Fruit fly (Drosophila melanogaster) whole organism, prepupa: ENCODE measurements around the gene CG15876.

ENCODE experiments used
- CG1621 ChIP-seq: fragments of 200-800 bp; sonication (Bioruptor generic); optimal IDR thresholded peaks from 3 replicates; lab custom pipeline; 2018; ENCODE audit warnings: missing biosample characterization, mild to moderate bottlenecking, missing genetic modification characterization
- CG32006 ChIP-seq: fragments of 200-800 bp; sonication (Bioruptor generic); optimal IDR thresholded peaks from 3 replicates; lab custom pipeline; 2017; ENCODE audit warnings: missing biosample characterization, mild to moderate bottlenecking, missing genetic modification characterization
- CG6163 ChIP-seq: fragments of 200-800 bp; sonication (Bioruptor generic); IDR thresholded peaks from 3 replicates; pipeline ENCODE4 v1.3.6; 2022; ENCODE audit warnings: missing biosample characterization, missing genetic modification characterization
- Eip93F ChIP-seq: fragments of 200-800 bp; sonication (Bioruptor generic); optimal IDR thresholded peaks from 2 replicates; lab custom pipeline; 2016; ENCODE audit warnings: missing biosample characterization, mild to moderate bottlenecking, missing genetic modification characterization
- Ets96B ChIP-seq: fragments of 200-800 bp; optimal IDR thresholded peaks from 2 replicates; lab custom pipeline; 2019; ENCODE audit warnings: missing biosample characterization, mild to moderate bottlenecking, missing genetic modification characterization, moderate library complexity
- Hr4 ChIP-seq: fragments of 200-800 bp; sonication (Bioruptor generic); optimal IDR thresholded peaks from 3 replicates; lab custom pipeline; 2016; ENCODE audit warnings: missing biosample characterization, missing genetic modification characterization
- cyc ChIP-seq: fragments of 200-800 bp; sonication (Bioruptor generic); optimal IDR thresholded peaks from 3 replicates; lab custom pipeline; 2016; ENCODE audit warnings: missing biosample characterization, missing genetic modification characterization
- fd59A ChIP-seq: fragments of 200-800 bp; sonication (Bioruptor generic); optimal IDR thresholded peaks from 2 replicates; lab custom pipeline; 2017; ENCODE audit warnings: missing biosample characterization, mild to moderate bottlenecking, missing genetic modification characterization, missing genetic modification reagents

Gene CG15876

DNA sequence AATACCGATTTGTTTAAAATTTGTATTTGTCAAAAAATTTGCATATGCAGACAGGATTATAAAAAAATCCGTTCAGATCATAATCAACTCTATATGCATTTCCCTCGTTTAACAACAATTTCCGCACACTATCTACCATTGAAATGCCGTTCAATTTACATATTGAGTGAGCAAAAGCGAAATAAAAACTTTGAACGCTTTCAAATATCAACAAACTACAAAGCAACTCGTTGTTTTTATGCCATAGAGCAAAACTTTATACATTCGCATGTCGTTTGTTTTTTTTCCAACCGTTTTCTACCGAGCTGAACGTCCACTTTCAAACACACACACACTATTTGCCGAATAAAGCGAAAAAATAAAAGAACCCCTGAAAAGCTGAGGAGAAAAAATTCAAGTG is 46.7 kb downstream of the CG15876 start, which contains the start of gene TTLL1B:
Gene TTLL1B (plus strand): TSS at position 301 of the 400 bp plus-strand sequence.
- no peak for TF ChIP-seq CG6163 (GFP tag; lab: Robert Waterston, UW)
- TF ChIP-seq Ets96B (tag; lab: Kevin White, UChicago), result no peak
- no peak for TF ChIP-seq cyc (GFP tag; lab: Kevin White, UChicago)
- TF ChIP-seq Hr4 (GFP tag; lab: Kevin White, UChicago), result no peak
- no peak for TF ChIP-seq CG32006 (GFP tag; lab: Kevin White, UChicago)
- no peak for TF ChIP-seq fd59A (GFP tag; lab: Kevin White, UChicago)
- TF ChIP-seq CG1621, result no peak
- TF ChIP-seq Eip93F, result no peak
